Worm (Caenorhabditis elegans): ENCODE measurements around the gene C05E11.7.

Gene C05E11.7

DNA sequence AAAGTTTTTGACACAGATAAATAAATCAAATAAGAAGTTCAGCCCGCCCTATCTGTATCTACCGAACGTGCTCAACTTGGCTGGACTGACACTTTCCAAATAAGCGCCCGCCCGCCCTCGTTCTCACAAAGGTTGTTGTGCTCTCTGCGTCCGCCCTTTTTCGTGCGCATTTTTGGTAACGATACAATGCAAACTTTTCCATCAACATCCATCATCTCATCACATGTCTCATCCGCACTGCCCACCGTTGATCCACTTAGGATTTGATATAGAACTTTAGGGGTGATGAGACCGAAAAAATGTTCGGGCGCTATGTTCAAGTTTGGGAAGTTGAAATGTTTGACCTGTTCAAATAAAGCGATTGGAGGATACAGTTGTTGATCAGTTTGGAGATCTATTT is at the start of gene C05E11.7:
TSS of gene C05E11.7 (minus strand) at position 101 of the 400 bp plus-strand sequence.
- TF ChIP-seq skn-1 (tag; optimal IDR thresholded peaks at IDR 0.05): no peak
- no peak for TF ChIP-seq lin-35 (GFP tag; optimal IDR thresholded peaks at IDR 0.05)
- TF ChIP-seq hpl-2 (GFP tag; optimal IDR thresholded peaks at IDR 0.05): no peak
- TF ChIP-seq alr-1 (tag; optimal IDR thresholded peaks at IDR 0.05; ENCODE audit: borderline replicate concordance): no peak
- TF ChIP-seq ceh-8 (GFP tag; optimal IDR thresholded peaks at IDR 0.05): no peak
- TF ChIP-seq lin-39 (tag; optimal IDR thresholded peaks at IDR 0.05): no peak
- no peak for TF ChIP-seq unc-98 (GFP tag; IDR thresholded peaks at IDR 0.05)
- no peak for TF ChIP-seq ets-5 (GFP tag; IDR thresholded peaks at IDR 0.05)
- TF ChIP-seq rnt-1 (tag; optimal IDR thresholded peaks at IDR 0.05): no peak
- no peak for TF ChIP-seq isw-1 (GFP tag; IDR thresholded peaks at IDR 0.05)
- no peak for TF ChIP-seq sox-4 (tag; optimal IDR thresholded peaks at IDR 0.05)
- no peak for TF ChIP-seq fkh-10 (GFP tag; optimal IDR thresholded peaks at IDR 0.05)
- no peak for TF ChIP-seq ces-1 (GFP tag; optimal IDR thresholded peaks at IDR 0.05)
- TF ChIP-seq ceh-88 (GFP tag; IDR thresholded peaks at IDR 0.05): no peak
- no peak for TF ChIP-seq nhr-76 (tag; optimal IDR thresholded peaks at IDR 0.05)
- no peak for TF ChIP-seq C04F5.9 (tag; optimal IDR thresholded peaks at IDR 0.05)
- no peak for TF ChIP-seq snpc-4 (tag; optimal IDR thresholded peaks at IDR 0.05)
- TF ChIP-seq nhr-47 (tag; optimal IDR thresholded peaks at IDR 0.05): no peak

DNA sequence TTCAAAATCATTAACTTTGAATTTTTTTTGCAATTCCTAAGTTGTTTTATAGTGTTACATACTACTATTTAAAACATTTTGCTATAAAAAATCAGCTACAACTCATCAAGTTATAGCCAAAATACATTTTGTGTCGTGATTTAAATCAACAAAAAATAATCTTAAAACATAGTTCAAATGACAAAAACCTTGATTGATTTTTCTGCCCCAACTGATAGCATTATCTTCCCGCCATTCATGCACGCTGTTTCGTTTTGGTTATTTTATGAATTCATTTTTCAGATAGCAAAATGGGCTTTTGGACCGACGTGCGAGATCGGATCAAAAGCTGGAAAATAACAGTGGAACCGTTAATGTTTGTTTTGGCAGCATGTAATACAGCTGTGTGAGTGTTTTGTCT is 46.6 kb upstream of the C05E11.7 start, which contains the start of gene slcr-46.1:
TSS of gene slcr-46.1 (plus strand) at position 274 of the 400 bp plus-strand sequence.
- peak; percentile 24 for TF ChIP-seq elt-2 (tag; optimal IDR thresholded peaks at IDR 0.05)
- no peak for TF ChIP-seq nhr-77 (tag; optimal IDR thresholded peaks at IDR 0.05)

DNA sequence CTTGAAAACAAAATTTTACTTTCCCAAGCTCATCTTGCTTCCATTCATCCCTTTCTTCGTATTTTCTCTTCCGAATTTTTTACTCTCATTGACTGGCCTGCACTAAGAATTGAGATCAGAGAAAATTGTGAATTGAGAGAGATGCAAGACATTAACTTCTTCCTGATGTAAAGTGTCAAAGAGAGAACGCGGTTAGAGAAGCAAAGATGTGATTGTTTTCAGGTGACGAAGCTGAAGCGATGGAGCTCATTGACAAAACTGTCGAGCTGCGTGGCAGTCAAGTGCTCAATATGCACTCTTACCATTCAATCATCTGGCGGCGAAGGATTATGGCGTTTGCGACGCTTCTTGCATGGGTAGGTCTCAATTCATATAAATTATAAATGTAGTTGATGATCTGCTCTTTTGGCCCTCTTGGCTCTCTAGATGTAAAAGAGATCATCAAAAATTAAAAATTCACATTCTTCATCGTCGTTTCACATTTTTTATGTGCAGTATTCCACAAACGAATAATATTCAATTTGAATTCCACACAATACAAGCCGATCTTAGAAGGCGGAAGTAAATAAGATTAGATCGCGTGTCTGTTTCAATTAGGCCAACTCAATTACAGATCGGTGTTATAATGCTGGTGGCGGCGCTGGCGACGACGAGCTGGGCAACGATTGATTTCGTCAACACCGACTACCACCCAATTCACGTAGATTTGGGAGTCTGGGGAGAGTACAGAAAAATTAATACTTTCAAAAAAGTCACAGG is 43.5 kb upstream of the C05E11.7 start:
- peak in 1 of 2 experiments; percentile 12 for TF ChIP-seq lsy-2 (tag; optimal IDR thresholded peaks at IDR 0.05)
- no peak for TF ChIP-seq nhr-28 (tag; optimal IDR thresholded peaks at IDR 0.05)
- TF ChIP-seq dsc-1 (tag; optimal IDR thresholded peaks at IDR 0.05): peak; percentile 94
- TF ChIP-seq ztf-11 (tag; optimal IDR thresholded peaks at IDR 0.05): peak in 1 of 2 experiments; percentile 25
- peak; percentile 2 for TF ChIP-seq snu-23 (GFP tag; optimal IDR thresholded peaks at IDR 0.05)
- peak; percentile 55 for TF ChIP-seq rnt-1 (tag; optimal IDR thresholded peaks at IDR 0.05)
- peak; percentile 10 for TF ChIP-seq nhr-47 (tag; optimal IDR thresholded peaks at IDR 0.05)
- no peak for TF ChIP-seq blmp-1 (tag; optimal IDR thresholded peaks at IDR 0.05)
- no peak for TF ChIP-seq elt-2 (tag; optimal IDR thresholded peaks at IDR 0.05)
- TF ChIP-seq lin-14 (GFP tag; optimal IDR thresholded peaks at IDR 0.05): peak; percentile 32
- peak; percentile 7 for TF ChIP-seq mep-1 (tag; optimal IDR thresholded peaks at IDR 0.05)
- TF ChIP-seq xbp-1 (tag; optimal IDR thresholded peaks at IDR 0.05): no peak
- no peak for TF ChIP-seq C16A3.4 (tag; optimal IDR thresholded peaks at IDR 0.05)
- no peak for TF ChIP-seq mab-9 (GFP tag; IDR thresholded peaks at IDR 0.05)
- no peak for TF ChIP-seq unc-62 (GFP tag; optimal IDR thresholded peaks at IDR 0.05)
- no peak for TF ChIP-seq unc-130 (tag; optimal IDR thresholded peaks at IDR 0.05)
- no peak for TF ChIP-seq hpl-2 (GFP tag; optimal IDR thresholded peaks at IDR 0.05)
- peak; percentile 37 for TF ChIP-seq unc-86 (tag; optimal IDR thresholded peaks at IDR 0.05)
- TF ChIP-seq egl-13 (tag; optimal IDR thresholded peaks at IDR 0.05): peak; percentile 20
- TF ChIP-seq unc-30 (tag; optimal IDR thresholded peaks at IDR 0.05): no peak

- TF ChIP-seq skn-1 (tag; optimal IDR thresholded peaks at IDR 0.05): no peak
- TF ChIP-seq hlh-4 (tag; optimal IDR thresholded peaks at IDR 0.05): peak; percentile 74
These were observed 42.9 kb upstream of the C05E11.7 start for ce11 chrX:4628350-4628749.
